Worm (Caenorhabditis elegans): ENCODE data around the gene exos-4.2.

- no peak for TF ChIP-seq flt-1 (GFP tag; IDR thresholded peaks at IDR 0.05)
- no peak for TF ChIP-seq ama-1 (optimal IDR thresholded peaks at IDR 0.05)
- TF ChIP-seq tbx-37 (GFP tag; conservative IDR thresholded peaks at IDR 0.05): no peak
- no peak for TF ChIP-seq ceh-13 (GFP tag; optimal IDR thresholded peaks at IDR 0.05)
- no peak for TF ChIP-seq pes-1 (GFP tag; IDR thresholded peaks at IDR 0.05)
- no peak for TF ChIP-seq ceh-36 (tag; optimal IDR thresholded peaks at IDR 0.05)
These were observed 24.8 kb upstream of the exos-4.2 start for ce11 chrIII:835208-835607.
